Fruit fly (Drosophila melanogaster) whole organism, adult: ENCODE results near the gene CG10663.

Experiments
- CG11617 ChIP-seq: fragments of 200-800 bp; sonication (Bioruptor generic); optimal IDR thresholded peaks from 2 replicates; lab custom pipeline; 2017; ENCODE audit warnings: mild to moderate bottlenecking, missing biosample characterization, missing genetic modification reagents, missing genetic modification characterization
- CG12768 ChIP-seq: fragments of 200-800 bp; sonication (Bioruptor generic); optimal IDR thresholded peaks from 2 replicates; lab custom pipeline; 2017; ENCODE audit warnings: missing biosample characterization, missing genetic modification characterization, mild to moderate bottlenecking, moderate library complexity, missing genetic modification reagents
- CG14711 ChIP-seq: fragments of 200-800 bp; sonication (Bioruptor generic); optimal IDR thresholded peaks from 2 replicates; lab custom pipeline; 2018; ENCODE audit warnings: missing biosample characterization, mild to moderate bottlenecking, missing genetic modification characterization, moderate library complexity
- CG33017 ChIP-seq: fragments of 200-800 bp; sonication (Bioruptor generic); optimal IDR thresholded peaks from 2 replicates; lab custom pipeline; 2018; ENCODE audit warnings: missing biosample characterization, mild to moderate bottlenecking, missing genetic modification characterization, moderate library complexity
- CG7045 ChIP-seq: fragments of 200-800 bp; sonication (Bioruptor generic); optimal IDR thresholded peaks from 2 replicates; lab custom pipeline; 2017; ENCODE audit warnings: missing biosample characterization, mild to moderate bottlenecking, missing genetic modification characterization
- Clk ChIP-seq: fragments of 200-800 bp; sonication (Bioruptor generic); optimal IDR thresholded peaks from 2 replicates; lab custom pipeline; 2017; ENCODE audit warnings: missing biosample characterization, missing genetic modification characterization
- Crg-1 ChIP-seq: fragments of 200-800 bp; sonication (Bioruptor generic); optimal IDR thresholded peaks from 2 replicates; lab custom pipeline; 2016; ENCODE audit warnings: missing biosample characterization, missing genetic modification characterization
- Hr96 ChIP-seq: fragments of 200-800 bp; sonication (Bioruptor generic); optimal IDR thresholded peaks from 2 replicates; lab custom pipeline; 2016; ENCODE audit warnings: missing biosample characterization, missing genetic modification characterization
- Mnt ChIP-seq: fragments of 200-800 bp; sonication (Bioruptor generic); optimal IDR thresholded peaks from 2 replicates; lab custom pipeline; 2016; ENCODE audit warnings: missing biosample characterization, mild to moderate bottlenecking, missing genetic modification characterization
- bab1 ChIP-seq: fragments of 200-800 bp; sonication (Bioruptor generic); optimal IDR thresholded peaks from 3 replicates; lab custom pipeline; 2019; ENCODE audit warnings: missing biosample characterization, mild to moderate bottlenecking, missing genetic modification characterization, moderate library complexity
- cic ChIP-seq: fragments of 200-800 bp; sonication (Bioruptor generic); optimal IDR thresholded peaks from 2 replicates; lab custom pipeline; 2017; ENCODE audit warnings: missing biosample characterization, mild to moderate bottlenecking, missing genetic modification characterization, moderate library complexity
- cnc ChIP-seq, 2 experiments: fragments of >200 bp; optimal IDR thresholded peaks; 2 replicates each; lab custom pipeline; 2017
- kay ChIP-seq: fragments of 200-800 bp; sonication (Bioruptor generic); peaks from one replicate; lab custom pipeline; 2016; ENCODE audit warnings: missing biosample characterization, missing genetic modification characterization, borderline replicate concordance
- ovo ChIP-seq: fragments of 200-800 bp; sonication (Bioruptor generic); optimal IDR thresholded peaks from 2 replicates; lab custom pipeline; 2016; ENCODE audit warnings: missing biosample characterization, missing genetic modification characterization
- pad ChIP-seq: fragments of 200-800 bp; sonication (Bioruptor generic); optimal IDR thresholded peaks from 3 replicates; lab custom pipeline; 2017; ENCODE audit warnings: missing biosample characterization, missing genetic modification characterization, mild to moderate bottlenecking, moderate library complexity, missing genetic modification reagents
- toe ChIP-seq: fragments of 200-800 bp; sonication (Bioruptor generic); optimal IDR thresholded peaks from 2 replicates; lab custom pipeline; 2016; ENCODE audit warnings: missing biosample characterization, missing genetic modification characterization

The CG10663 gene

dm6 chr3L:12447501-12447900, 37.3 kb downstream of the CG10663 start:
- TF ChIP-seq CG11617 (GFP tag; lab: Kevin White, UChicago), result no peak

- TF ChIP-seq pad (GFP tag; lab: Kevin White, UChicago) (no peak), CG11617 (GFP tag; lab: Kevin White, UChicago) (no peak), CG33017 (tag; lab: Kevin White, UChicago) (no peak), CG14711 (tag; lab: Kevin White, UChicago) (no peak), Mnt (GFP tag; lab: Kevin White, UChicago) (no peak)
Observed at dm6 chr3L:12447081-12447480, 37.8 kb downstream of the CG10663 start.

- TF ChIP-seq bab1 (no peak), kay (GFP tag; lab: Kevin White, UChicago) (peak; percentile 2)
Observed at dm6 chr3L:12444040-12444439, 40.8 kb downstream of the CG10663 start.

dm6 chr3L:12442593-12442992, 42.2 kb downstream of the CG10663 start:
- TF ChIP-seq CG7045 (GFP tag; lab: Kevin White, UChicago) (no peak), CG11617 (GFP tag; lab: Kevin White, UChicago) (no peak), Clk (GFP tag; lab: Kevin White, UChicago) (no peak), cnc (optimal IDR thresholded peaks at IDR 0.05; lab: Kevin White, UChicago) (no peak), ovo (GFP tag; lab: Kevin White, UChicago) (no peak), CG12768 (GFP tag; lab: Kevin White, UChicago) (no peak), kay (GFP tag; lab: Kevin White, UChicago) (no peak), CG33017 (tag; lab: Kevin White, UChicago) (no peak), Hr96 (no peak), bab1 (no peak), CG14711 (tag; lab: Kevin White, UChicago) (no peak), Crg-1 (GFP tag; lab: Kevin White, UChicago) (no peak), pad (GFP tag; lab: Kevin White, UChicago) (no peak), Mnt (GFP tag; lab: Kevin White, UChicago) (no peak)

- peak; percentile 72 for TF ChIP-seq toe
- no peak for TF ChIP-seq cic (GFP tag; lab: Kevin White, UChicago)
Observed at dm6 chr3L:12434432-12434831, 50.4 kb downstream of the CG10663 start.

- TF ChIP-seq CG7045 (GFP tag; lab: Kevin White, UChicago) (no peak), toe (peak; percentile 35)
Observed at dm6 chr3L:12433710-12434109, 51.1 kb downstream of the CG10663 start.

dm6 chr3L:12432392-12433012, 52.3 kb downstream of the CG10663 start, which contains the start of gene toe:
Gene toe (minus strand): TSS chr3L:12432668.
- TF ChIP-seq Hr96 (no peak), toe (peak; percentile 43)
